Worm (Caenorhabditis elegans): ENCODE data around the gene K08F4.3.

DNA sequence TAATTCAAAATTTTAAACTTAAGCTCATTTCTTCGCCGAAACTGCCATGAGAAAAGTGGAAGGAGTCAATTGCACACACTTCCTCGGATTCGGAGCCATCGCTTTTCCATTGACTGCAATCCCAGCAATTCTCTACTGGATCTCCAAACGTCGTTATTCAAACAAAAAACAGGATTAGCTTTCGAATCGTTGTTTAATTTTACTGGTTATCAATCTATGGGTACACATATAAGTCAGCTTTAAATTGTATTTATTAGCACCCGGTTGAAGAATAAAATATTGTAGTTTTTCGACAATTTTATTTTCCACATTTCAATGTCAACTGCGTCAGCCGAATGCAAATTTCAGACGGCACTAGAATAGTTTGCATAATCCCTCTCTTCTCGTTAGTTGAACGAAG, 900 bp downstream of the K08F4.3 start, which contains the start of gene glt-3:
- TF ChIP-seq nhr-90 (tag; optimal IDR thresholded peaks at IDR 0.05) (no peak), sptf-2 (GFP tag; optimal IDR thresholded peaks at IDR 0.05) (no peak), tlf-1 (GFP tag; optimal IDR thresholded peaks at IDR 0.05) (no peak), tbx-9 (tag; optimal IDR thresholded peaks at IDR 0.05; ENCODE audit: borderline replicate concordance) (no peak), aptf-2 (GFP tag; conservative IDR thresholded peaks at IDR 0.05) (no peak), Y79H2A.3 (GFP tag; conservative IDR thresholded peaks at IDR 0.05) (no peak), B0261.1 (tag; optimal IDR thresholded peaks at IDR 0.05) (no peak), madf-6 (GFP tag; IDR thresholded peaks at IDR 0.05) (no peak), unc-62 (GFP tag; optimal IDR thresholded peaks at IDR 0.05) (no peak), chd-7 (tag; optimal IDR thresholded peaks at IDR 0.05) (no peak), Y67H2A.10 (GFP tag; conservative IDR thresholded peaks at IDR 0.05) (no peak), nfyb-1 (GFP tag; IDR thresholded peaks at IDR 0.05) (no peak), Y95B8A.8 (GFP tag; IDR thresholded peaks at IDR 0.05) (no peak), madf-8 (GFP tag; conservative IDR thresholded peaks at IDR 0.05) (no peak)
